Worm (Caenorhabditis elegans) whole organism, mixed stage, embryonic: Measurements from ENCODE around the gene smz-1.
A peak's percentile ranks its signal among the peaks of the same experiment; 100 is the strongest.

Experiments
- M03D4.4 ChIP-seq: sonication (generic microtip); optimal IDR thresholded peaks from 2 replicates; lab custom pipeline; 2017; ENCODE audit warnings: mild to moderate bottlenecking, missing genetic modification characterization, missing compliant biosample characterization
- bed-3 ChIP-seq: fragments of 200-800 bp; sonication (Bioruptor generic); optimal IDR thresholded peaks from 3 replicates; lab custom pipeline; 2018; ENCODE audit warnings: mild to moderate bottlenecking, missing genetic modification characterization, moderate library complexity, missing compliant biosample characterization
- blmp-1 ChIP-seq: fragments of 150-350 bp; optimal IDR thresholded peaks from 2 replicates; lab custom pipeline; 2014; ENCODE audit warnings: missing biosample characterization, missing genetic modification characterization
- ceh-39 ChIP-seq: fragments of 150-350 bp; optimal IDR thresholded peaks from 2 replicates; lab custom pipeline; 2014; ENCODE audit warnings: missing biosample characterization, missing genetic modification characterization
- ceh-43 ChIP-seq: fragments of 200-800 bp; sonication (Bioruptor generic); optimal IDR thresholded peaks from 2 replicates; lab custom pipeline; 2018; ENCODE audit warnings: mild to moderate bottlenecking, missing genetic modification characterization, moderate library complexity, missing compliant biosample characterization
- ces-1 ChIP-seq: fragments of 150-350 bp; optimal IDR thresholded peaks from 2 replicates; lab custom pipeline; 2014; ENCODE audit warnings: missing biosample characterization, missing genetic modification reagents, missing genetic modification characterization
- cnd-1 ChIP-seq: fragments of 200-800 bp; sonication (Bioruptor generic); optimal IDR thresholded peaks from 2 replicates; lab custom pipeline; 2018; ENCODE audit warnings: mild to moderate bottlenecking, missing genetic modification characterization, missing compliant biosample characterization
- drap-1 ChIP-seq: fragments of 200-800 bp; sonication (Bioruptor generic); optimal IDR thresholded peaks from 3 replicates; lab custom pipeline; 2018; ENCODE audit warnings: mild to moderate bottlenecking, missing genetic modification characterization, missing compliant biosample characterization
- elt-1 ChIP-seq: sonication (generic microtip); optimal IDR thresholded peaks from 2 replicates; lab custom pipeline; 2017; ENCODE audit warnings: missing genetic modification characterization, mild to moderate bottlenecking, missing compliant biosample characterization, antibody characterized with exemption, moderate library complexity, borderline replicate concordance; ENCODE audit not compliant: insufficient read depth
- elt-3 ChIP-seq: fragments of 150-350 bp; optimal IDR thresholded peaks from 2 replicates; lab custom pipeline; 2014; ENCODE audit warnings: missing biosample characterization, missing genetic modification characterization
- flh-1 ChIP-seq: fragments of 200-800 bp; sonication (Bioruptor generic); optimal IDR thresholded peaks from 2 replicates; lab custom pipeline; 2018; ENCODE audit warnings: mild to moderate bottlenecking, missing genetic modification characterization, moderate library complexity, missing compliant biosample characterization
- hlh-1 ChIP-seq: fragments of 150-350 bp; optimal IDR thresholded peaks from 2 replicates; lab custom pipeline; 2014; ENCODE audit warnings: missing biosample characterization, missing genetic modification reagents, missing genetic modification characterization
- lin-32 ChIP-seq: fragments of 200-800 bp; sonication (Bioruptor generic); optimal IDR thresholded peaks from 2 replicates; lab custom pipeline; 2018; ENCODE audit warnings: mild to moderate bottlenecking, missing genetic modification characterization, missing compliant biosample characterization
- lsy-2 ChIP-seq: fragments of 150-350 bp; optimal IDR thresholded peaks from 2 replicates; lab custom pipeline; 2014; ENCODE audit warnings: missing biosample characterization, missing genetic modification characterization
- mab-5 ChIP-seq: fragments of 150-350 bp; optimal IDR thresholded peaks from 2 replicates; lab custom pipeline; 2014; ENCODE audit warnings: missing biosample characterization, missing genetic modification characterization
- mep-1 ChIP-seq: fragments of 150-350 bp; optimal IDR thresholded peaks from 2 replicates; lab custom pipeline; 2017; ENCODE audit warnings: missing biosample characterization, missing genetic modification reagents, missing genetic modification characterization, inconsistent platforms
- mls-2 ChIP-seq: sonication (generic microtip); optimal IDR thresholded peaks from 2 replicates; lab custom pipeline; 2016; ENCODE audit warnings: mild to moderate bottlenecking, missing genetic modification characterization, moderate library complexity, missing compliant biosample characterization
- nhr-12 ChIP-seq: fragments of 150-350 bp; optimal IDR thresholded peaks from 2 replicates; lab custom pipeline; 2014; ENCODE audit warnings: missing biosample characterization, missing genetic modification characterization
- nhr-28 ChIP-seq: fragments of 150-350 bp; optimal IDR thresholded peaks from 2 replicates; lab custom pipeline; 2014; ENCODE audit warnings: missing biosample characterization, missing genetic modification characterization
- pha-4 ChIP-seq: fragments of 150-350 bp; optimal IDR thresholded peaks from 2 replicates; lab custom pipeline; 2018; ENCODE audit warnings: missing biosample characterization, missing genetic modification reagents, missing genetic modification characterization
- sem-2 ChIP-seq: fragments of 200-800 bp; sonication (Bioruptor generic); optimal IDR thresholded peaks from 2 replicates; lab custom pipeline; 2018; ENCODE audit warnings: mild to moderate bottlenecking, missing genetic modification characterization, missing compliant biosample characterization
- snpc-4 ChIP-seq: fragments of 150-350 bp; optimal IDR thresholded peaks from 2 replicates; lab custom pipeline; 2014; ENCODE audit warnings: missing biosample characterization, missing genetic modification characterization
- sptf-1 ChIP-seq: sonication (generic microtip); optimal IDR thresholded peaks from 2 replicates; lab custom pipeline; 2017; ENCODE audit warnings: mild to moderate bottlenecking, missing genetic modification characterization, moderate library complexity, missing compliant biosample characterization
- tbx-8 ChIP-seq: fragments of 200-800 bp; sonication (Bioruptor generic); optimal IDR thresholded peaks from 2 replicates; lab custom pipeline; 2018; ENCODE audit warnings: mild to moderate bottlenecking, missing genetic modification characterization, moderate library complexity, missing compliant biosample characterization
- unc-120 ChIP-seq: sonication (generic microtip); optimal IDR thresholded peaks from 2 replicates; lab custom pipeline; 2017; ENCODE audit warnings: missing genetic modification characterization, missing compliant biosample characterization; ENCODE audit not compliant: poor library complexity, severe bottlenecking
- unc-39 ChIP-seq: fragments of 150-350 bp; optimal IDR thresholded peaks from 2 replicates; lab custom pipeline; 2014; ENCODE audit warnings: missing biosample characterization, missing genetic modification characterization
- unc-62 ChIP-seq: fragments of 150-350 bp; optimal IDR thresholded peaks from 2 replicates; lab custom pipeline; 2014; ENCODE audit warnings: missing biosample characterization, missing genetic modification reagents, missing genetic modification characterization
- zip-8 ChIP-seq: fragments of 150-350 bp; optimal IDR thresholded peaks from 2 replicates; lab custom pipeline; 2014; ENCODE audit warnings: missing biosample characterization, missing genetic modification characterization
- ztf-11 ChIP-seq: fragments of 150-350 bp; optimal IDR thresholded peaks from 2 replicates; lab custom pipeline; 2014; ENCODE audit warnings: missing biosample characterization, missing genetic modification characterization

smz-1 gene

DNA sequence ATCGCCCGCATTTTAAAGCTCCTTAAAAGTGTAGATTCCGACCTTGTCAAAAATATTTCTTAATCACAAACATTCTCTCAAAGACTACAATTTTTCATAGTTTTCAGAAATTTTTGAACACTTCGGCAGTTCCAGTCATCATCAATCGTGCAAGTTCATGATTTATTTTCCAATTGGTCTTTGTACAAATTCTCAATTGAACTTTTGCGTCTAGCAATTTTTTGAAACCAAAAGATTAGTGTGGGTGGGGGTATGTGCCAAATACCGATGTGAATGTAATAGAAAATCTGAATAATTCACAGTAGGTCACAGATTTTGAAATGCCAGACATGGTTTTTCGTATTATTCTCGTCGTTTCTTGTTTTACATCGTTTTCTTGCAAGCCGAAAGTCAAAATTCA lies 16.5 kb upstream of the smz-1 start, which contains the start of gene clec-185:
TSS of gene clec-185 (plus strand) at position 301 of the 400 bp plus-strand sequence.
- TF ChIP-seq blmp-1 (tag; lab: Kevin White, UChicago) = no peak
- no peak for TF ChIP-seq elt-1 (tag; lab: Kevin White, UChicago)
- TF ChIP-seq zip-8 (tag; lab: Kevin White, UChicago) = no peak
- no peak for TF ChIP-seq hlh-1 (tag; lab: Kevin White, UChicago)
- no peak for TF ChIP-seq snpc-4 (tag; lab: Kevin White, UChicago)
- no peak for TF ChIP-seq lin-32 (GFP tag; lab: Kevin White, UChicago)
- TF ChIP-seq ztf-11 (tag; lab: Kevin White, UChicago) = no peak
- no peak for TF ChIP-seq sem-2 (GFP tag; lab: Kevin White, UChicago)
- no peak for TF ChIP-seq unc-120
- no peak for TF ChIP-seq mls-2

DNA sequence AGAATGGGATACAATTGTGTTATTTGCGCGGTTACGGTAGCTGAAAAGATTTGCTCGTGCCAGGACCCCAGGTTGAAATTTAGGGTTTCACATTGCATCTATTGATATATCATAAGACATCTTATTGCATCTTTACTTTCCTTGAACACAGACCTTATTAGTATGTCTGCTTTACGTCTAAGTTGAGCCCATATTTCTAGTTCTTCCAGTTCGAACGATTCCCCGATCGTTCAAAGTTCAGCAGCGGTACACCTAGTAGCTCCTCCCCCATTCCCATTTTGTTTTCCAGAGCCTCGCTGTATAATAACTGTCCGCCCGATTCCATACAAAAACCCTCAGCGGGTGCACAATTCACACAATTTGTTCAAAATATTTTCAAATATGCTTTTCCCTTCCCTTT lies 13.1 kb upstream of the smz-1 start, which contains the start of gene C25G4.17:
TSS of gene C25G4.17 (plus strand) at position 301 of the 400 bp plus-strand sequence.
- TF ChIP-seq ces-1 (GFP tag; lab: Kevin White, UChicago) = no peak
- no peak for TF ChIP-seq ceh-43 (GFP tag; lab: Kevin White, UChicago)
- no peak for TF ChIP-seq snpc-4 (tag; lab: Kevin White, UChicago)
- no peak for TF ChIP-seq sem-2 (GFP tag; lab: Kevin White, UChicago)
- no peak for TF ChIP-seq bed-3 (GFP tag; lab: Kevin White, UChicago)
- TF ChIP-seq nhr-28 = no peak
- TF ChIP-seq blmp-1 (tag; lab: Kevin White, UChicago) = no peak
- no peak for TF ChIP-seq ztf-11 (tag; lab: Kevin White, UChicago)
- TF ChIP-seq unc-62 (GFP tag; lab: Kevin White, UChicago) = no peak
- TF ChIP-seq elt-1 (tag; lab: Kevin White, UChicago) = no peak
- no peak for TF ChIP-seq mls-2
- no peak for TF ChIP-seq flh-1 (GFP tag; lab: Kevin White, UChicago)
- TF ChIP-seq elt-3 (tag; lab: Kevin White, UChicago) = no peak

DNA sequence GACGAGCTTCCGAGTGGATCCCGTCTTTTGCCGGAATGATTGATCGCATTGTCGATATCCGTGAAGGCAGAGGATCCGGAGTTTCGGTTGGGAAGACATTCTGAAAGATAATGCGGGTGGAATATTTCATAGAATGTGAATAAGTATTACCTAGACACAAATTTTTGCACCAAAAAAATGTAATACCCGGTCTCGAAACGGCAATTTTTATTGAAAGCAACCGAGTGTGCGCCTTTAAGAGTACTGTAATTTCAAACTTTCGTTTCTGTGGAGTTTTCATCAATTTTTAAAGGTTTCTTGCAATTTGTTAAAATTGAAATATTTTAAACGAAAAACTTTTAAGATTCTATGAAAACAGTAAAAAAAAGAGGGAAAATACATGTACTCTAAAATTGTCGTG lies 10.9 kb upstream of the smz-1 start, which contains the start of gene C25G4.2:
TSS of gene C25G4.2 (minus strand) at position 100 of the 400 bp plus-strand sequence.
- TF ChIP-seq ztf-11 (tag; lab: Kevin White, UChicago) (no peak), elt-1 (tag; lab: Kevin White, UChicago) (no peak), M03D4.4 (no peak), mab-5 (no peak), sptf-1 (tag; lab: Kevin White, UChicago) (no peak), zip-8 (tag; lab: Kevin White, UChicago) (no peak), nhr-12 (no peak), ceh-39 (tag; lab: Kevin White, UChicago) (no peak), tbx-8 (GFP tag; lab: Kevin White, UChicago) (no peak), unc-39 (tag; lab: Kevin White, UChicago) (no peak), elt-3 (tag; lab: Kevin White, UChicago) (no peak), drap-1 (no peak), cnd-1 (tag; lab: Kevin White, UChicago) (no peak), blmp-1 (tag; lab: Kevin White, UChicago) (no peak), ceh-43 (GFP tag; lab: Kevin White, UChicago) (no peak)
- TF ChIP-seq, all 35 proteins: peak for 0

DNA sequence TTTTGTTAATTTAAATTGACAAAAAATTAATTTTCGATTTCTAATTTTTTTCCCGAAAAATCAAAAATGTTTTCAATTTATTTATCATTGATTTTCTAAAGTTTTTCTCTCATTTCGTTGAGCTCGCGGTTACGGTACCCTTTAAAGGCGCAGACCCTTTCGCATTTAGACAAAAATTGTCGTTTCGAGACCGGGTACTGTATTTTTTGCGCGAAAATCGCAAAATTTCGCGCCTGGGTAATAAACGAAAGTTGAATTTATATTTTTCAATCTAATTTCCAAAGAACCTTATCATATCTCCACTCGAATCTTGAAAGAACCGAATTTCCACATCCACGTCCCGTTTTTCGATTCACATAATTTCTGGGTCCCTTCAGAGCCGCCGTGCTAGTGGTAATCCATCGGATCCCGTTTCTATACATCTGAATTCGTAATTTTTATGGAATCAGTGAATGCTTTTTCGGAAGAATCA lies 9.4 kb upstream of the smz-1 start, which contains the start of gene C25G4.3:
TSS of gene C25G4.3 (minus strand) at position 422 of the 472 bp plus-strand sequence.
- TF ChIP-seq ceh-43 (GFP tag; lab: Kevin White, UChicago) = no peak

DNA sequence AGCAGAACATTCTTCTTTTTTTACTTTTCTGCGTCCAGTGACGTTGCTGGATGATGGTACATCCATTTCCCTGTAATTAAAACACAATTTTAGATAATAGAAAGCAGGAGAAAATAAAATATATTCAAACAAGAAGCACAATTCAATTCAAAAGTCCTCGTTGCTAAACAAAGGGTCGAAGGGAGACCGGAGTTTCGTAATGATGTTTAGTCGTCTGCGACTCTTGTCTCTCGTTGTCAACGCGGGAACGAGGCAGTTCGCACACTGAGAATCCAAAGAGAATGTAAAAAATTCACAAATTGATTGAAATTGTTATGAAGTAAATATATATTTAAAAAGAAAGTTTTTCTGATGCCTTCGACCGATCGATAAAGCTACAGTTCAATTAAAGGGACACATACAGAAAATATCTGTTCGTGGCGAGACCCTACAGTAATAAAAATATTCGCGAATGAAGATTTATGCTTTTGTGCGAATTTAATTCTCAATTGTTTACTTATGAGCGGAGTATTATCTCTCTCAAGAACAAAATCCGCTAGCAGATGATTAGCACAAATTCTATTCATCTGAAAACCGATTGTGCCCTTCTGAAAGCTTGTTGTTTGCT lies 3.5 kb upstream of the smz-1 start, which contains the start of gene dpy-26:
TSS of gene dpy-26 (minus strand) at position 111 of the 607 bp plus-strand sequence.
- TF ChIP-seq mep-1 (tag; lab: Kevin White, UChicago) = peak; percentile 58
- TF ChIP-seq lsy-2 = peak; percentile 25
- TF ChIP-seq ceh-39 (tag; lab: Kevin White, UChicago) = peak; percentile 17
- no peak for TF ChIP-seq blmp-1 (tag; lab: Kevin White, UChicago)
- TF ChIP-seq snpc-4 (tag; lab: Kevin White, UChicago) = no peak
- no peak for TF ChIP-seq bed-3 (GFP tag; lab: Kevin White, UChicago)
- peak; percentile 6 for TF ChIP-seq pha-4 (tag; lab: Kevin White, UChicago)
- no peak for TF ChIP-seq sem-2 (GFP tag; lab: Kevin White, UChicago)
- no peak for TF ChIP-seq elt-1 (tag; lab: Kevin White, UChicago)
- TF ChIP-seq nhr-28 = no peak
- TF ChIP-seq, all 35 proteins: peak for 4
